Worm (Caenorhabditis elegans) whole organism, L1 larva: ENCODE measurements around the gene sand-1.

Experiments used
- C04F5.9 ChIP-seq: sonication (generic microtip); optimal IDR thresholded peaks from 2 replicates; lab custom pipeline; 2016; ENCODE audit warnings: missing genetic modification characterization, missing compliant biosample characterization
- Y116A8C.19 ChIP-seq: sonication (generic microtip); optimal IDR thresholded peaks from 2 replicates; lab custom pipeline; 2016; ENCODE audit warnings: missing compliant biosample characterization, missing genetic modification characterization, borderline replicate concordance
- aha-1 ChIP-seq: fragments of 150-350 bp; optimal IDR thresholded peaks from 2 replicates; lab custom pipeline; 2014; ENCODE audit warnings: missing biosample characterization, missing genetic modification characterization
- aly-2 ChIP-seq: fragments of 150-350 bp; optimal IDR thresholded peaks from 2 replicates; lab custom pipeline; 2014; ENCODE audit warnings: missing biosample characterization, missing genetic modification characterization
- blmp-1 ChIP-seq: fragments of 150-350 bp; optimal IDR thresholded peaks from 2 replicates; lab custom pipeline; 2014; ENCODE audit warnings: missing biosample characterization, missing genetic modification characterization
- ceh-63 ChIP-seq: fragments of 200-800 bp; sonication (Bioruptor generic); optimal IDR thresholded peaks from 2 replicates; lab custom pipeline; 2018; ENCODE audit warnings: mild to moderate bottlenecking, missing genetic modification characterization, missing compliant biosample characterization
- ceh-88 ChIP-seq: fragments of 200-800 bp; sonication (Bioruptor generic); IDR thresholded peaks from 2 replicates; pipeline ENCODE4 v1.3.6; 2022; ENCODE audit warnings: missing genetic modification characterization, missing compliant biosample characterization
- ceh-90 ChIP-seq: sonication (generic microtip); optimal IDR thresholded peaks from 2 replicates; lab custom pipeline; 2016; ENCODE audit warnings: missing genetic modification characterization, missing compliant biosample characterization
- ces-1 ChIP-seq: fragments of 150-350 bp; optimal IDR thresholded peaks from 2 replicates; lab custom pipeline; 2014; ENCODE audit warnings: missing biosample characterization, missing genetic modification reagents, missing genetic modification characterization
- dpl-1 ChIP-seq, 3 experiments: fragments of 150-350 bp in 2 of 3; sonication (generic microtip) in 1 of 3; optimal IDR thresholded peaks; 2 replicates each; lab custom pipeline; 2014 to 2017; ENCODE audit warnings: missing biosample characterization in 3 of 3, missing genetic modification characterization in 3 of 3, missing genetic modification reagents in 3 of 3
- efl-1 ChIP-seq, 4 experiments: fragments of 150-350 bp; optimal IDR thresholded peaks in 3 of 4; peaks in 1 of 4; 1 replicate in 1 of 4; 2 replicates in 3 of 4; lab custom pipeline; 2014; ENCODE audit warnings: missing biosample characterization in 2 of 4, missing genetic modification characterization in 2 of 4, missing genetic modification reagents in 2 of 4
- egl-13 ChIP-seq: sonication (generic microtip); optimal IDR thresholded peaks from 2 replicates; lab custom pipeline; 2016; ENCODE audit warnings: missing genotype, missing genetic modification reagents, missing genetic modification characterization, missing compliant biosample characterization
- egl-27 ChIP-seq, 2 experiments: fragments of 150-350 bp in 1 of 2; sonication (generic microtip); optimal IDR thresholded peaks; 3 replicates each; lab custom pipeline; 2017 to 2018; ENCODE audit warnings: missing biosample characterization in 2 of 2, missing genetic modification characterization in 2 of 2, missing genetic modification reagents in 2 of 2
- ets-5 ChIP-seq: fragments of 200-800 bp; sonication (Bioruptor generic); IDR thresholded peaks from 2 replicates; pipeline ENCODE4 v1.3.6; 2022; ENCODE audit warnings: missing genetic modification characterization, missing compliant biosample characterization
- fkh-10 ChIP-seq: sonication (generic microtip); optimal IDR thresholded peaks from 2 replicates; lab custom pipeline; 2017; ENCODE audit warnings: missing biosample characterization, missing genetic modification reagents, missing genetic modification characterization
- fkh-4 ChIP-seq: sonication (generic microtip); optimal IDR thresholded peaks from 2 replicates; lab custom pipeline; 2016; ENCODE audit warnings: missing compliant biosample characterization, missing genetic modification characterization, borderline replicate concordance
- fkh-8 ChIP-seq: sonication (generic microtip); optimal IDR thresholded peaks from 2 replicates; lab custom pipeline; 2016; ENCODE audit warnings: mild to moderate bottlenecking, missing genetic modification characterization, missing compliant biosample characterization
- grh-1 ChIP-seq: fragments of 200-800 bp; sonication (Bioruptor generic); IDR thresholded peaks from 2 replicates; pipeline ENCODE4 v1.3.6; 2022; ENCODE audit warnings: missing genetic modification reagents, missing genetic modification characterization, missing compliant biosample characterization
- hlh-4 ChIP-seq: sonication (generic microtip); optimal IDR thresholded peaks from 2 replicates; lab custom pipeline; 2016; ENCODE audit warnings: mild to moderate bottlenecking, missing genetic modification characterization, missing compliant biosample characterization
- lin-13 ChIP-seq: fragments of 150-350 bp; optimal IDR thresholded peaks from 2 replicates; lab custom pipeline; 2014; ENCODE audit warnings: missing biosample characterization, missing genetic modification reagents, missing genetic modification characterization
- lin-14 ChIP-seq: fragments of 200-800 bp; sonication (Bioruptor generic); optimal IDR thresholded peaks from 2 replicates; lab custom pipeline; 2018; ENCODE audit warnings: mild to moderate bottlenecking, missing genetic modification characterization, moderate library complexity, missing compliant biosample characterization
- lin-15B ChIP-seq: fragments of 150-350 bp; sonication (generic microtip); optimal IDR thresholded peaks from 3 replicates; lab custom pipeline; 2014; ENCODE audit warnings: missing biosample characterization, missing genetic modification characterization
- lin-35 ChIP-seq, 2 experiments: fragments of 150-350 bp; optimal IDR thresholded peaks; 2 replicates each; lab custom pipeline; 2014; ENCODE audit warnings: missing biosample characterization in 2 of 2, missing genetic modification characterization in 2 of 2, missing genetic modification reagents in 2 of 2
- lir-3 ChIP-seq: sonication (generic microtip); optimal IDR thresholded peaks from 2 replicates; lab custom pipeline; 2016; ENCODE audit warnings: mild to moderate bottlenecking, missing genetic modification characterization, moderate library complexity, missing compliant biosample characterization; ENCODE audit not compliant: poor library complexity
- mdl-1 ChIP-seq, 2 experiments: fragments of 150-350 bp; optimal IDR thresholded peaks; 2 replicates each; lab custom pipeline; 2014 to 2017; ENCODE audit warnings: missing biosample characterization in 2 of 2, missing genetic modification characterization in 2 of 2, inconsistent platforms in 1 of 2
- mef-2 ChIP-seq: fragments of 150-350 bp; optimal IDR thresholded peaks from 2 replicates; lab custom pipeline; 2014; ENCODE audit warnings: missing biosample characterization, missing genetic modification characterization
- mep-1 ChIP-seq: fragments of 150-350 bp; optimal IDR thresholded peaks from 2 replicates; lab custom pipeline; 2014; ENCODE audit warnings: missing biosample characterization, missing genetic modification characterization
- nhr-19 ChIP-seq: fragments of 200-800 bp; sonication (Bioruptor generic); conservative IDR thresholded peaks from 2 replicates; pipeline ENCODE4 v1.3.6; 2022; ENCODE audit warnings: missing genetic modification characterization, missing compliant biosample characterization
- nhr-20 ChIP-seq: sonication (generic microtip); optimal IDR thresholded peaks from 2 replicates; lab custom pipeline; 2016; ENCODE audit warnings: mild to moderate bottlenecking, missing genetic modification characterization, missing compliant biosample characterization
- nhr-237 ChIP-seq: fragments of 150-350 bp; optimal IDR thresholded peaks from 2 replicates; lab custom pipeline; 2014; ENCODE audit warnings: missing biosample characterization, missing genetic modification characterization
- nhr-28 ChIP-seq: fragments of 150-350 bp; optimal IDR thresholded peaks from 2 replicates; lab custom pipeline; 2014; ENCODE audit warnings: missing biosample characterization, missing genetic modification characterization
- nhr-71 ChIP-seq: sonication (generic microtip); optimal IDR thresholded peaks from 2 replicates; lab custom pipeline; 2016; ENCODE audit warnings: mild to moderate bottlenecking, missing genetic modification characterization, moderate library complexity, missing compliant biosample characterization
- nhr-76 ChIP-seq: sonication (generic microtip); optimal IDR thresholded peaks from 2 replicates; lab custom pipeline; 2017; ENCODE audit warnings: missing biosample characterization, missing genetic modification characterization
- rnt-1 ChIP-seq: sonication (generic microtip); optimal IDR thresholded peaks from 2 replicates; lab custom pipeline; 2016; ENCODE audit warnings: mild to moderate bottlenecking, missing genetic modification characterization, moderate library complexity, missing compliant biosample characterization
- skn-1 ChIP-seq: fragments of 150-350 bp; optimal IDR thresholded peaks from 2 replicates; lab custom pipeline; 2014; ENCODE audit warnings: missing biosample characterization, missing genetic modification characterization
- snpc-4 ChIP-seq: fragments of 150-350 bp; optimal IDR thresholded peaks from 2 replicates; lab custom pipeline; 2014; ENCODE audit warnings: missing biosample characterization, missing genetic modification characterization
- snu-23 ChIP-seq: sonication (generic microtip); optimal IDR thresholded peaks from 2 replicates; lab custom pipeline; 2016; ENCODE audit warnings: missing genetic modification characterization, missing compliant biosample characterization
- sptf-1 ChIP-seq: fragments of 150-350 bp; optimal IDR thresholded peaks from 2 replicates; lab custom pipeline; 2014; ENCODE audit warnings: missing biosample characterization, missing genetic modification characterization
- swsn-7 ChIP-seq: sonication (generic microtip); optimal IDR thresholded peaks from 2 replicates; lab custom pipeline; 2016; ENCODE audit warnings: missing genetic modification characterization, missing compliant biosample characterization
- tbx-2 ChIP-seq: sonication (generic microtip); optimal IDR thresholded peaks from 2 replicates; lab custom pipeline; 2016; ENCODE audit warnings: missing genetic modification characterization, missing compliant biosample characterization
- tlp-1 ChIP-seq: fragments of 150-350 bp; optimal IDR thresholded peaks from 2 replicates; lab custom pipeline; 2014; ENCODE audit warnings: missing biosample characterization, missing genetic modification characterization
- unc-30 ChIP-seq: sonication (generic microtip); optimal IDR thresholded peaks from 2 replicates; lab custom pipeline; 2017; ENCODE audit warnings: missing biosample characterization, missing genetic modification characterization
- unc-86 ChIP-seq: sonication (generic microtip); optimal IDR thresholded peaks from 2 replicates; lab custom pipeline; 2016; ENCODE audit warnings: missing genetic modification characterization, missing compliant biosample characterization
- vab-15 ChIP-seq: sonication (generic microtip); optimal IDR thresholded peaks from 2 replicates; lab custom pipeline; 2017; ENCODE audit warnings: missing genotype, mild to moderate bottlenecking, missing genetic modification characterization, missing compliant biosample characterization
- xbp-1 ChIP-seq: sonication (generic microtip); optimal IDR thresholded peaks from 2 replicates; lab custom pipeline; 2016; ENCODE audit warnings: missing genetic modification characterization, missing compliant biosample characterization
- zag-1 ChIP-seq: fragments of 150-350 bp; optimal IDR thresholded peaks from 2 replicates; lab custom pipeline; 2014; ENCODE audit warnings: missing biosample characterization, missing genetic modification characterization

The sand-1 gene

ce11 chrIV:5334518-5334917, 32.1 kb upstream of the sand-1 start (continued):
- TF ChIP-seq nhr-28 (no peak), nhr-71 (peak; percentile 69), mef-2 (tag; lab: Kevin White, UChicago) (no peak), dpl-1 (GFP tag; optimal IDR thresholded peaks at IDR 0.05; lab: Kevin White, UChicago) (peak; percentile 9 to 52 (median 38)), mep-1 (tag; lab: Kevin White, UChicago) (peak; percentile 50), hlh-4 (no peak), egl-13 (tag; lab: Kevin White, UChicago) (no peak), mdl-1 (tag; optimal IDR thresholded peaks at IDR 0.05; lab: Kevin White, UChicago) (peak in 1 of 2 experiments; percentile 51), fkh-8 (tag; lab: Kevin White, UChicago) (no peak), unc-30 (tag; lab: Kevin White, UChicago) (no peak), grh-1 (GFP tag; lab: Robert Waterston, UW) (no peak), aly-2 (peak; percentile 36), egl-27 (tag; optimal IDR thresholded peaks at IDR 0.05; lab: Kevin White, UChicago) (no peak), fkh-10 (peak; percentile 55), tlp-1 (tag; lab: Kevin White, UChicago) (no peak), ceh-90 (no peak), blmp-1 (tag; lab: Kevin White, UChicago) (peak; percentile 23), rnt-1 (tag; lab: Kevin White, UChicago) (no peak), skn-1 (tag; lab: Kevin White, UChicago) (peak; percentile 33), lir-3 (tag; lab: Kevin White, UChicago) (no peak), lin-14 (GFP tag; lab: Kevin White, UChicago) (peak; percentile 75), zag-1 (tag; lab: Kevin White, UChicago) (no peak), fkh-4 (tag; lab: Kevin White, UChicago) (no peak), ceh-88 (GFP tag; lab: Robert Waterston, UW) (peak; percentile 35; the same call in 1 of the 2 replicates), nhr-76 (no peak), ets-5 (GFP tag; lab: Robert Waterston, UW) (no peak), aha-1 (tag; lab: Kevin White, UChicago) (no peak), swsn-7 (peak; percentile 59), ces-1 (no peak), unc-86 (tag; lab: Kevin White, UChicago) (peak; percentile 11), nhr-237 (tag; lab: Kevin White, UChicago) (peak; percentile 20), tbx-2 (tag; lab: Kevin White, UChicago) (peak; percentile 50), lin-35 (GFP tag; optimal IDR thresholded peaks at IDR 0.05; lab: Kevin White, UChicago) (peak; percentile 55 to 74), efl-1 (optimal IDR thresholded peaks at IDR 0.05; lab: Kevin White, UChicago) (peak; percentile 43 to 63), efl-1 (GFP tag; optimal IDR thresholded peaks at IDR 0.05 in 1 of 2; lab: Kevin White, UChicago) (peak; percentile 49 to 95), vab-15 (tag; lab: Kevin White, UChicago) (peak; percentile 13), C04F5.9 (tag; lab: Kevin White, UChicago) (no peak), snu-23 (GFP tag; lab: Kevin White, UChicago) (peak; percentile 82), Y116A8C.19 (tag; lab: Kevin White, UChicago) (no peak), sptf-1 (no peak), nhr-19 (GFP tag; lab: Robert Waterston, UW) (peak; percentile 65), lin-13 (peak; percentile 32), ceh-63 (GFP tag; lab: Kevin White, UChicago) (no peak), nhr-20 (peak; percentile 60), lin-15B (tag; lab: Kevin White, UChicago) (no peak), snpc-4 (peak; percentile 56), xbp-1 (tag; lab: Kevin White, UChicago) (peak; percentile 50)
